Fruit fly (Drosophila melanogaster): ENCODE data around the gene CG1213.
A peak's percentile ranks its signal among the peaks of the same experiment; 100 is the strongest.

- TF ChIP-seq Snoo (tag; optimal IDR thresholded peaks at IDR 0.05) (peak; percentile 48), CG8301 (tag; optimal IDR thresholded peaks at IDR 0.05) (no peak), rn (GFP tag; IDR thresholded peaks at IDR 0.05) (no peak), EcR (GFP tag; optimal IDR thresholded peaks at IDR 0.05) (no peak), CG15710 (tag; optimal IDR thresholded peaks at IDR 0.05) (peak; percentile 60), CG14655 (GFP tag; optimal IDR thresholded peaks at IDR 0.05) (no peak), Ets98B (GFP tag; IDR thresholded peaks at IDR 0.05) (peak; percentile 22; the same call in 1 of the 2 replicates), fd96Ca (GFP tag; IDR thresholded peaks at IDR 0.05) (no peak), Pif1A (GFP tag; optimal IDR thresholded peaks at IDR 0.05) (no peak)
Observed at dm6 chr3R:5824456-5824855, 16.5 kb upstream of the CG1213 start, which contains the start of the genes Sec20 and dgrn.
